Fruit fly (Drosophila melanogaster) whole organism, embryonic: ENCODE data around the gene Cyt-c-d.

ENCODE experiments used
- BEAF-32 ChIP-seq: fragments of 200-800 bp; sonication (Bioruptor generic); optimal IDR thresholded peaks from 3 replicates; lab custom pipeline; 2017; ENCODE audit warnings: missing biosample characterization, missing genetic modification characterization, mild to moderate bottlenecking, moderate library complexity, missing genetic modification reagents
- BtbVII ChIP-seq: fragments of 200-800 bp; sonication (Bioruptor generic); optimal IDR thresholded peaks from 3 replicates; lab custom pipeline; 2017; ENCODE audit warnings: missing biosample characterization, mild to moderate bottlenecking, missing genetic modification characterization
- C15 ChIP-seq: fragments of 200-800 bp; sonication (Bioruptor generic); IDR thresholded peaks from 3 replicates; pipeline ENCODE4 v1.3.6; 2022; ENCODE audit warnings: missing biosample characterization, missing genetic modification characterization
- CG1024 ChIP-seq: fragments of 200-800 bp; sonication (Bioruptor generic); IDR thresholded peaks from 2 replicates; pipeline ENCODE4 v1.3.6; 2022; ENCODE audit warnings: missing biosample characterization, missing genetic modification characterization
- CG11247 ChIP-seq: fragments of 200-800 bp; sonication (Bioruptor generic); IDR thresholded peaks from 2 replicates; pipeline ENCODE4 v1.3.6; 2022; ENCODE audit warnings: missing biosample characterization, missing genetic modification characterization
- CG11696 ChIP-seq: fragments of 200-800 bp; sonication (Bioruptor generic); IDR thresholded peaks from 2 replicates; pipeline ENCODE4 v1.3.6; 2022; ENCODE audit warnings: missing biosample characterization, missing genetic modification characterization
- CG12236 ChIP-seq: fragments of 200-800 bp; sonication (Bioruptor generic); optimal IDR thresholded peaks from 2 replicates; lab custom pipeline; 2016; ENCODE audit warnings: missing biosample characterization, missing genetic modification characterization
- CG12391 ChIP-seq: fragments of 200-800 bp; sonication (Bioruptor generic); optimal IDR thresholded peaks from 3 replicates; lab custom pipeline; 2018; ENCODE audit warnings: missing biosample characterization, mild to moderate bottlenecking, missing genetic modification characterization, moderate library complexity
- CG12942 ChIP-seq: fragments of 200-800 bp; sonication (Bioruptor generic); optimal IDR thresholded peaks from 3 replicates; lab custom pipeline; 2016; ENCODE audit warnings: missing biosample characterization, missing genetic modification characterization
- CG13624 ChIP-seq: fragments of 200-800 bp; sonication (Bioruptor generic); optimal IDR thresholded peaks from 2 replicates; lab custom pipeline; 2016; ENCODE audit warnings: missing biosample characterization, missing genetic modification characterization
- CG14965 ChIP-seq: fragments of 200-800 bp; sonication (Bioruptor generic); optimal IDR thresholded peaks from 2 replicates; lab custom pipeline; 2016; ENCODE audit warnings: missing biosample characterization, missing genetic modification characterization, borderline replicate concordance
- CG15073 ChIP-seq: fragments of 200-800 bp; sonication (Bioruptor generic); optimal IDR thresholded peaks from 2 replicates; lab custom pipeline; 2016; ENCODE audit warnings: missing biosample characterization, missing genetic modification characterization
- CG2678 ChIP-seq: fragments of 200-800 bp; sonication (Bioruptor generic); optimal IDR thresholded peaks from 3 replicates; lab custom pipeline; 2019; ENCODE audit warnings: missing biosample characterization, mild to moderate bottlenecking, missing genetic modification characterization, moderate library complexity
- CG4328 ChIP-seq: fragments of 200-800 bp; sonication (Bioruptor generic); optimal IDR thresholded peaks from 3 replicates; lab custom pipeline; 2017; ENCODE audit warnings: missing biosample characterization, missing genetic modification reagents, missing genetic modification characterization
- CG6683 ChIP-seq: fragments of 200-800 bp; sonication (Bioruptor generic); optimal IDR thresholded peaks from 2 replicates; lab custom pipeline; 2017; ENCODE audit warnings: missing biosample characterization, mild to moderate bottlenecking, missing genetic modification characterization, missing genetic modification reagents
- CG6765 ChIP-seq: fragments of 200-800 bp; sonication (Bioruptor generic); optimal IDR thresholded peaks from 3 replicates; lab custom pipeline; 2017; ENCODE audit warnings: missing biosample characterization, mild to moderate bottlenecking, missing genetic modification characterization
- CG7372 ChIP-seq: fragments of 200-800 bp; sonication (Bioruptor generic); IDR thresholded peaks from 2 replicates; pipeline ENCODE4 v1.3.6; 2022; ENCODE audit warnings: missing biosample characterization, missing genetic modification characterization
- CG7839 ChIP-seq: fragments of 200-800 bp; sonication (Bioruptor generic); optimal IDR thresholded peaks from 3 replicates; lab custom pipeline; 2018; ENCODE audit warnings: missing biosample characterization, mild to moderate bottlenecking, missing genetic modification characterization, moderate library complexity
- CG8290 ChIP-seq, 3 experiments: fragments of 200-800 bp; sonication (Bioruptor generic); optimal IDR thresholded peaks; 2 replicates each; lab custom pipeline; 2016 to 2019; ENCODE audit warnings: missing biosample characterization in 3 of 3, missing genetic modification characterization in 3 of 3, mild to moderate bottlenecking in 2 of 3, moderate library complexity in 1 of 3
- CG8924 ChIP-seq: fragments of 200-800 bp; optimal IDR thresholded peaks from 3 replicates; lab custom pipeline; 2019; ENCODE audit warnings: missing biosample characterization, mild to moderate bottlenecking, missing genetic modification characterization, moderate library complexity
- Doc2 ChIP-seq: fragments of 200-800 bp; sonication (Bioruptor generic); IDR thresholded peaks from 2 replicates; pipeline ENCODE4 v1.3.6; 2022; ENCODE audit warnings: missing biosample characterization, missing genetic modification characterization
- Gug ChIP-seq: fragments of 200-800 bp; sonication (Bioruptor generic); IDR thresholded peaks from 4 replicates; pipeline ENCODE4 v1.3.6; 2022; ENCODE audit warnings: missing biosample characterization, missing genetic modification characterization
- HLH54F ChIP-seq: fragments of 200-800 bp; sonication (Bioruptor generic); optimal IDR thresholded peaks from 3 replicates; lab custom pipeline; 2016; ENCODE audit warnings: missing biosample characterization, missing genetic modification characterization
- Hr3 ChIP-seq: fragments of 200-800 bp; sonication (Bioruptor generic); optimal IDR thresholded peaks from 3 replicates; lab custom pipeline; 2016; ENCODE audit warnings: missing biosample characterization, missing genetic modification characterization
- Hr51 ChIP-seq, 2 experiments: fragments of 200-800 bp; sonication (Bioruptor generic); optimal IDR thresholded peaks; 2 replicates in 1 of 2; 3 replicates in 1 of 2; lab custom pipeline; 2016 to 2018; ENCODE audit warnings: missing biosample characterization in 2 of 2, missing genetic modification characterization in 2 of 2, mild to moderate bottlenecking in 1 of 2, moderate library complexity in 1 of 2
- Hsf ChIP-seq: fragments of 200-800 bp; sonication (Bioruptor generic); optimal IDR thresholded peaks from 3 replicates; lab custom pipeline; 2016; ENCODE audit warnings: missing biosample characterization, missing genetic modification characterization
- Jarid2 ChIP-seq: fragments of 200-800 bp; sonication (Bioruptor generic); optimal IDR thresholded peaks from 3 replicates; lab custom pipeline; 2017; ENCODE audit warnings: mild to moderate bottlenecking, missing biosample characterization, missing genetic modification reagents, missing genetic modification characterization
- Pdp1 ChIP-seq, 2 experiments: fragments of 200-800 bp; sonication (Bioruptor generic); optimal IDR thresholded peaks; 3 replicates each; lab custom pipeline; 2016; ENCODE audit warnings: missing biosample characterization in 2 of 2, missing genetic modification characterization in 2 of 2, mild to moderate bottlenecking in 1 of 2, moderate library complexity in 1 of 2
- Sox102F ChIP-seq: fragments of 200-800 bp; sonication (Bioruptor generic); optimal IDR thresholded peaks from 2 replicates; lab custom pipeline; 2018; ENCODE audit warnings: missing biosample characterization, mild to moderate bottlenecking, missing genetic modification characterization, moderate library complexity
- YL-1 ChIP-seq: fragments of 200-800 bp; sonication (Bioruptor generic); optimal IDR thresholded peaks from 3 replicates; lab custom pipeline; 2017; ENCODE audit warnings: missing biosample characterization, mild to moderate bottlenecking, missing genetic modification characterization
- aop ChIP-seq: fragments of 200-800 bp; sonication (Bioruptor generic); IDR thresholded peaks from 2 replicates; pipeline ENCODE4 v1.3.6; 2022; ENCODE audit warnings: missing biosample characterization, missing genetic modification characterization
- bbx ChIP-seq: fragments of 200-800 bp; sonication (Bioruptor generic); IDR thresholded peaks from 2 replicates; pipeline ENCODE4 v1.3.6; 2022; ENCODE audit warnings: missing biosample characterization, missing genetic modification characterization; ENCODE audit not compliant: partially characterized antibody
- chif ChIP-seq, 2 experiments: fragments of 200-800 bp; sonication (Bioruptor generic); optimal IDR thresholded peaks; 3 replicates each; lab custom pipeline; 2016; ENCODE audit warnings: missing biosample characterization in 2 of 2, missing genetic modification characterization in 2 of 2
- chn ChIP-seq: fragments of 200-800 bp; sonication (Bioruptor generic); optimal IDR thresholded peaks from 2 replicates; lab custom pipeline; 2016; ENCODE audit warnings: missing biosample characterization, missing genetic modification characterization
- corto ChIP-seq: fragments of 200-800 bp; sonication (Bioruptor generic); optimal IDR thresholded peaks from 2 replicates; lab custom pipeline; 2016; ENCODE audit warnings: missing biosample characterization, mild to moderate bottlenecking, missing genetic modification characterization, moderate library complexity
- dimm ChIP-seq: fragments of 200-800 bp; sonication (Bioruptor generic); IDR thresholded peaks from 2 replicates; pipeline ENCODE4 v1.3.6; 2022; ENCODE audit warnings: missing biosample characterization, missing genetic modification characterization
- gfzf ChIP-seq: fragments of 200-800 bp; sonication (Bioruptor generic); optimal IDR thresholded peaks from 2 replicates; lab custom pipeline; 2016; ENCODE audit warnings: missing biosample characterization, mild to moderate bottlenecking, missing genetic modification characterization, moderate library complexity
- her ChIP-seq: fragments of 200-800 bp; sonication (Bioruptor generic); optimal IDR thresholded peaks from 2 replicates; lab custom pipeline; 2016; ENCODE audit warnings: missing biosample characterization, missing genetic modification characterization
- ind ChIP-seq: fragments of 200-800 bp; sonication (Bioruptor generic); optimal IDR thresholded peaks from 3 replicates; lab custom pipeline; 2016; ENCODE audit warnings: missing biosample characterization, missing genetic modification characterization
- insv ChIP-seq, 2 experiments: fragments of 200-800 bp; sonication (Bioruptor generic); optimal IDR thresholded peaks; 3 replicates each; lab custom pipeline; 2016 to 2018; ENCODE audit warnings: missing biosample characterization in 2 of 2, missing genetic modification characterization in 2 of 2
- kni ChIP-seq: fragments of 200-800 bp; sonication (Bioruptor generic); optimal IDR thresholded peaks from 3 replicates; lab custom pipeline; 2017; ENCODE audit warnings: mild to moderate bottlenecking, missing biosample characterization, missing genetic modification reagents, missing genetic modification characterization
- lmd ChIP-seq: fragments of 200-800 bp; sonication (Bioruptor generic); IDR thresholded peaks from 2 replicates; pipeline ENCODE4 v1.3.6; 2022; ENCODE audit warnings: missing biosample characterization, missing genetic modification characterization
- mam ChIP-seq: fragments of 200-800 bp; sonication (Bioruptor generic); optimal IDR thresholded peaks from 3 replicates; lab custom pipeline; 2016; ENCODE audit warnings: missing biosample characterization, missing genetic modification characterization
- pfk ChIP-seq: fragments of 200-800 bp; sonication (Bioruptor generic); optimal IDR thresholded peaks from 2 replicates; lab custom pipeline; 2018; ENCODE audit warnings: missing biosample characterization, mild to moderate bottlenecking, missing genetic modification characterization, moderate library complexity
- scrt ChIP-seq: fragments of 200-800 bp; sonication (Bioruptor generic); optimal IDR thresholded peaks from 2 replicates; lab custom pipeline; 2018; ENCODE audit warnings: missing biosample characterization, mild to moderate bottlenecking, missing genetic modification characterization, moderate library complexity
- sens ChIP-seq: fragments of 200-800 bp; sonication (Bioruptor generic); peaks from one replicate; lab custom pipeline; 2016; ENCODE audit warnings: missing biosample characterization, missing genetic modification characterization
- seq ChIP-seq: fragments of 200-800 bp; sonication (Bioruptor generic); IDR thresholded peaks from 2 replicates; pipeline ENCODE4 v1.3.6; 2022; ENCODE audit warnings: missing biosample characterization, missing genetic modification characterization
- sqz ChIP-seq: fragments of 200-800 bp; sonication (Bioruptor generic); optimal IDR thresholded peaks from 3 replicates; lab custom pipeline; 2018; ENCODE audit warnings: missing biosample characterization, mild to moderate bottlenecking, missing genetic modification characterization
- sr ChIP-seq: fragments of 200-800 bp; sonication (Bioruptor generic); IDR thresholded peaks from 3 replicates; pipeline ENCODE4 v1.3.6; 2022; ENCODE audit warnings: missing biosample characterization, missing genetic modification characterization
- stc ChIP-seq: fragments of 200-800 bp; sonication (Bioruptor generic); IDR thresholded peaks from 2 replicates; pipeline ENCODE4 v1.3.6; 2022; ENCODE audit warnings: missing biosample characterization, missing genetic modification characterization
- zf30C ChIP-seq: fragments of 200-800 bp; sonication (Bioruptor generic); optimal IDR thresholded peaks from 3 replicates; lab custom pipeline; 2018; ENCODE audit warnings: missing biosample characterization, mild to moderate bottlenecking, missing genetic modification characterization

The Cyt-c-d gene

dm6 chr2L:16703753-16704152, 11.9 kb upstream of the Cyt-c-d start (continued):
- TF ChIP-seq pfk (GFP tag; lab: Kevin White, UChicago) (no peak), CG14965 (GFP tag; lab: Kevin White, UChicago) (no peak), zf30C (no peak), CG1024 (GFP tag; lab: Robert Waterston, UW) (no peak), sens (peak; percentile 91), CG8924 (tag; lab: Kevin White, UChicago) (no peak), Doc2 (GFP tag; lab: Robert Waterston, UW) (no peak), chn (GFP tag; lab: Kevin White, UChicago) (peak; percentile 11), corto (GFP tag; lab: Kevin White, UChicago) (no peak), Hr51 (GFP tag; optimal IDR thresholded peaks at IDR 0.05; lab: Kevin White, UChicago) (peak in 1 of 2 experiments; percentile 28), mam (GFP tag; lab: Kevin White, UChicago) (peak; percentile 64), kni (GFP tag; lab: Kevin White, UChicago) (no peak), HLH54F (GFP tag; lab: Kevin White, UChicago) (peak; percentile 48), gfzf (GFP tag; lab: Kevin White, UChicago) (no peak), aop (GFP tag; lab: Robert Waterston, UW) (no peak), CG12236 (peak; percentile 14), ind (GFP tag; lab: Kevin White, UChicago) (no peak), chif (GFP tag; optimal IDR thresholded peaks at IDR 0.05; lab: Kevin White, UChicago) (peak in 1 of 2 experiments; percentile 39), Hr3 (GFP tag; lab: Kevin White, UChicago) (peak; percentile 27), seq (GFP tag; lab: Robert Waterston, UW) (peak; percentile 41; the same call in 1 of the 2 replicates), Pdp1 (GFP tag; optimal IDR thresholded peaks at IDR 0.05; lab: Kevin White, UChicago) (peak; percentile 18 to 52), CG15073 (no peak), scrt (no peak), Gug (no peak), YL-1 (GFP tag; lab: Kevin White, UChicago) (no peak), C15 (GFP tag; lab: Robert Waterston, UW) (no peak), insv (GFP tag; optimal IDR thresholded peaks at IDR 0.05; lab: Kevin White, UChicago) (no peak), CG6683 (GFP tag; lab: Kevin White, UChicago) (no peak), CG11696 (GFP tag; lab: Robert Waterston, UW) (no peak), sr (GFP tag; lab: Robert Waterston, UW) (no peak), CG11247 (GFP tag; lab: Robert Waterston, UW) (no peak), CG6765 (GFP tag; lab: Kevin White, UChicago) (no peak), CG12942 (GFP tag; lab: Kevin White, UChicago) (no peak), her (GFP tag; lab: Kevin White, UChicago) (no peak), BtbVII (GFP tag; lab: Kevin White, UChicago) (no peak), stc (GFP tag; lab: Robert Waterston, UW) (no peak), Jarid2 (GFP tag; lab: Kevin White, UChicago) (no peak), Sox102F (GFP tag; lab: Kevin White, UChicago) (no peak), CG2678 (no peak), Hsf (peak; percentile 40), CG7372 (GFP tag; lab: Robert Waterston, UW) (no peak), BEAF-32 (GFP tag; lab: Kevin White, UChicago) (no peak), CG8290 (GFP tag; optimal IDR thresholded peaks at IDR 0.05; lab: Kevin White, UChicago) (no peak), CG8290 (tag; optimal IDR thresholded peaks at IDR 0.05; lab: Kevin White, UChicago) (peak in 1 of 2 experiments; percentile 47), sqz (GFP tag; lab: Kevin White, UChicago) (no peak), CG4328 (no peak), CG12391 (peak; percentile 44), CG13624 (GFP tag; lab: Kevin White, UChicago) (peak; percentile 53), lmd (GFP tag; lab: Robert Waterston, UW) (no peak; the same call in 1 of the 2 replicates), bbx (GFP tag; lab: Robert Waterston, UW) (peak; percentile 19; the same call in 1 of the 2 replicates), CG7839 (tag; lab: Kevin White, UChicago) (no peak), dimm (GFP tag; lab: Robert Waterston, UW) (no peak)
